Fruit fly (Drosophila melanogaster): ENCODE data around the gene Bili.
"Not testable (repeated sequence)": the region's sequence is repeated elsewhere in the genome, so short reads cannot be mapped to it uniquely, and the experiment has no call there.

The Bili gene

dm6 chr3R:25131042-25131441 lies at the start of gene Bili:
Gene Bili, plus strand, starts transcription at chr3R:25131306.
- not testable (repeated sequence) for TF ChIP-seq CG34367, CG9948, gl (tag; optimal IDR thresholded peaks at IDR 0.05)

DNA sequence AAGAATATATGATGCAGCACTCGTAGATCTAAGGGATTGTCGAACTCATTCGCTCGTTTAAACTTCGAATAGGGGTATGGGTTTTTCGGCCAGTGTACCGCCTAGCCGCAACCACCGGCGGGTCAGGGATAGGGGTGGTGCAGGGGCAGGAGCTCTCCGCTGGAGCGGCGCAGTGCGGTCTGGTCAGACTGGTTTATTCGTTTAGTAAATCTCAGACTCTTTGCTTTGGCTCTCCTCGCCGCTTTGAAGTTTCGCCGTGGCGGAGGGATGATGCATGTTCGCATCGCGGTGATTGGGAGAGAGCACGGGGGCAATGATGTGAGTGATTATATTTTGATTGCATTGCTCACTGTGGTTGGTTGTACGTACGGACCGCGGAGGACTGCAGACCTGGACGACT lies 48.8 kb upstream of the Bili start, which contains the start of gene fd96Ca:
Gene fd96Ca, plus strand, starts transcription at position 337 of the 400 bp plus-strand sequence.
- no peak for TF ChIP-seq CG32121 (GFP tag; IDR thresholded peaks at IDR 0.05)
- peak; percentile 87 for TF ChIP-seq CG13204 (GFP tag; optimal IDR thresholded peaks at IDR 0.05)
- no peak for TF ChIP-seq D1 (tag; optimal IDR thresholded peaks at IDR 0.05)
- 0 out of 3 replicates have a peak, but pooled peaks have one; percentile 42 for TF ChIP-seq CG4496 (GFP tag; IDR thresholded peaks at IDR 0.05)
- no peak for TF ChIP-seq Pif1A (GFP tag; optimal IDR thresholded peaks at IDR 0.05)

DNA sequence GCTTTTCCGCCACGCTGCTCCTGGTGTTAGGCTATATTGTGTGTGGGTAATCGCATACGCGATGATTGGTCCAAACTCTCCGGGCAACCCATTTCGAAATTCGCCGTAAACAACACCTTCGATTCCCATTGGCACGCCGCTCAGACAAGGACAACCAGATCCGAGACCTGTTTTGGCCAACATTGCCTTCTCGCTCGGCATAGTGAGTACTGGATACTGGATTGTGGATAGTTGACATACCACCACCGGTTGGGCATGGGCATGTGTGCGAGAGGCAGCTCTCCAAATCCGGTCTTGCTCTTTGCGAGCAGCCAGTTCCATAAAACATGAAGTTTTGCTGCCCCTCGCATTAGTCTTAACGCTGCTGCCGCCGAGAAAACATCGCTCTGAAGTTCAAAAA lies 36.5 kb upstream of the Bili start, which contains the start of gene fd96Cb:
Gene fd96Cb, plus strand, starts transcription at position 374 of the 400 bp plus-strand sequence.
- no peak for TF ChIP-seq CG15710 (tag; optimal IDR thresholded peaks at IDR 0.05)
- TF ChIP-seq CG14655 (GFP tag; optimal IDR thresholded peaks at IDR 0.05): no peak

DNA sequence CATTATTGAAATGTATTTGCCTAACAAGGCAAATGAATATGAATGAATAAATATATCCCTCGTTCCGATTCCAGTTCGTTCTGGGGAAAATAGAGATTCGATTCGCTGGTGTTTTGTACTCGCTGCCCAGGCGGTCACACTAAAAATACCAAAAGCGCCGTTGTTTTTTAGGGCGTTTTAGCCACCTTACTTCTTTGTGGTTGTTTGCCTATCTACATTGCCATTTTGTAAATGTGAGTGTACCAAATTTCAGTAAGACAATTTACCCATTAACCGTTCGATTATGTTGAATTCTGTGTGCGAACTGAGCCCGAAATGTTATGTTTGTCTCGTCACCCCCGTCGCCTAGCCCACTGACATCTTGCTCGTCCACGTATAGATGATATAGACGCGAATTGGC lies 33.6 kb upstream of the Bili start, which contains the start of the genes CG33095 and CG33096:
Gene CG33095, plus strand, starts transcription at position 187 of the 400 bp plus-strand sequence.
Gene CG33096, plus strand, starts transcription at position 187 of the 400 bp plus-strand sequence.
- TF ChIP-seq EcR (GFP tag; optimal IDR thresholded peaks at IDR 0.05): peak; percentile 1
- no peak for TF ChIP-seq CG17806 (tag; optimal IDR thresholded peaks at IDR 0.05)
- TF ChIP-seq D1 (tag; optimal IDR thresholded peaks at IDR 0.05): no peak
- TF ChIP-seq CG14655 (GFP tag; optimal IDR thresholded peaks at IDR 0.05): no peak
- TF ChIP-seq CG8159 (tag; optimal IDR thresholded peaks at IDR 0.05): no peak
- TF ChIP-seq gl (tag; optimal IDR thresholded peaks at IDR 0.05): no peak

dm6 chr3R:25102253-25102652 lies 28.9 kb upstream of the Bili start, which contains the start of gene CG45095:
Gene CG45095, plus strand, starts transcription at chr3R:25102553.
- TF ChIP-seq Pif1A (GFP tag; optimal IDR thresholded peaks at IDR 0.05) (no peak), CG34367 (tag; optimal IDR thresholded peaks at IDR 0.05) (no peak), CG15710 (tag; optimal IDR thresholded peaks at IDR 0.05) (no peak), Snoo (tag; optimal IDR thresholded peaks at IDR 0.05) (no peak)

DNA sequence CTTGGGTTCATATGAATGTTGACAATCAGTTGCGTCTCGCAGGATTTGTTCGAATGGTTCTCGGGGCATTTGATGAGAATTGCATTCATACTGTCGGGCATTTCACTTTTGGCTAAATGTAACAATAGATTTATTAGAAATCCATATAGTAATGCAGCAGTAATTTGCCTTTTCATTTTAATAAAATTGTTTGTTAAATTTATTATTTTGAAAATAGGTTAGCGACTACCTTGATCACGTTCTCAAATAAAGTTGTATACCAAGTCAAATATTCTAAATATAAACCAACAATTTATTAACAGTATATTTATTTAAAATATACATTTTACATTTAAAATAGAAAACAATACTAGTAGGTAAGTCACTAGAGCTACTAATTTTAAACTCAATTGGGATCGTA lies 22.2 kb upstream of the Bili start, which contains the start of gene CG34027:
Gene CG34027, minus strand, starts transcription at position 101 of the 400 bp plus-strand sequence.
- no peak for TF ChIP-seq Ets98B (GFP tag; IDR thresholded peaks at IDR 0.05)

DNA sequence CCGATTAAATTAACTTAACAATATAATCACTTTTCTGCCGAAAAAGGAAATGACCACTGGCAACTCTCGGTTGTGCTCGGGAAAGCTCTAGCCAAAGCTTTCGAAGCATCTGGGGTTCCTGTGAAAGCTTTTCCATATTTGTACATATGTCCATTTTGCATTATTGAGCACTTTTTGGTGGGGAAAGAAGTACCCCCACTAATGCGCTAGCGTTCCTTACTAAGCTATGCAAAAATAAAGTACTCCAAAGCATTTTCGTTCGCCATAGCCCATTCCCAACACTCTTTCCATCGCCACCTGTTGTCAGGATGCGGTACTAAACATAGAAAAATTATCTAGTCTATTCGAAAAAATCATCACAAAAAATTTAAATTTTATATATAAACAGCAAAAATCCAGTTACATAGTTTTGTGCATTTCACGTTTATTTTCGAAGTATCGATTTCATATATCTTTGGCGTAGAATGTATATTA lies 18.6 kb upstream of the Bili start, which contains the start of gene Nepl16:
Gene Nepl16, minus strand, starts transcription at position 51 of the 474 bp plus-strand sequence.
- TF ChIP-seq gl (tag; optimal IDR thresholded peaks at IDR 0.05) (no peak), Snoo (tag; optimal IDR thresholded peaks at IDR 0.05) (no peak), EcR (GFP tag; optimal IDR thresholded peaks at IDR 0.05) (no peak), CG17806 (tag; optimal IDR thresholded peaks at IDR 0.05) (no peak), Pif1A (GFP tag; optimal IDR thresholded peaks at IDR 0.05) (no peak), Pif1B (GFP tag; optimal IDR thresholded peaks at IDR 0.05) (no peak), D1 (tag; optimal IDR thresholded peaks at IDR 0.05) (no peak), fd96Ca (GFP tag; IDR thresholded peaks at IDR 0.05) (no peak), CG8159 (tag; optimal IDR thresholded peaks at IDR 0.05) (no peak), Ets98B (GFP tag; IDR thresholded peaks at IDR 0.05) (no peak), CG9948 (tag; optimal IDR thresholded peaks at IDR 0.05) (no peak), rn (GFP tag; IDR thresholded peaks at IDR 0.05) (no peak)

- TF ChIP-seq rn (GFP tag; IDR thresholded peaks at IDR 0.05): no peak
- no peak for TF ChIP-seq Pif1A (GFP tag; optimal IDR thresholded peaks at IDR 0.05)
- no peak for TF ChIP-seq CG8159 (tag; optimal IDR thresholded peaks at IDR 0.05)
- no peak for TF ChIP-seq D1 (tag; optimal IDR thresholded peaks at IDR 0.05)
- no peak for TF ChIP-seq Pif1B (GFP tag; optimal IDR thresholded peaks at IDR 0.05)
- no peak for TF ChIP-seq CG10348 (GFP tag; IDR thresholded peaks at IDR 0.05)
Measured at dm6 chr3R:25122736-25123211, 8.3 kb upstream of the Bili start, which contains the start of the genes CG31510 and TTLL5. Gene CG31510, minus strand, starts transcription at chr3R:25122920. Gene TTLL5, minus strand, starts transcription at chr3R:25122920.

dm6 chr3R:25123262-25123661 lies 7.8 kb upstream of the Bili start, which contains the start of gene vig2:
Gene vig2, plus strand, starts transcription at chr3R:25123373.
- TF ChIP-seq CG15710 (tag; optimal IDR thresholded peaks at IDR 0.05) (peak; percentile 15), CG34367 (tag; optimal IDR thresholded peaks at IDR 0.05) (peak; percentile 14), CG4496 (GFP tag; IDR thresholded peaks at IDR 0.05) (peak; percentile 82; the same call in 2 of the 3 replicates), Snoo (tag; optimal IDR thresholded peaks at IDR 0.05) (peak; percentile 52)

Data from whole organism, pupa.